Fruit fly (Drosophila melanogaster): ENCODE measurements around the gene Prp40.

The Prp40 gene

DNA sequence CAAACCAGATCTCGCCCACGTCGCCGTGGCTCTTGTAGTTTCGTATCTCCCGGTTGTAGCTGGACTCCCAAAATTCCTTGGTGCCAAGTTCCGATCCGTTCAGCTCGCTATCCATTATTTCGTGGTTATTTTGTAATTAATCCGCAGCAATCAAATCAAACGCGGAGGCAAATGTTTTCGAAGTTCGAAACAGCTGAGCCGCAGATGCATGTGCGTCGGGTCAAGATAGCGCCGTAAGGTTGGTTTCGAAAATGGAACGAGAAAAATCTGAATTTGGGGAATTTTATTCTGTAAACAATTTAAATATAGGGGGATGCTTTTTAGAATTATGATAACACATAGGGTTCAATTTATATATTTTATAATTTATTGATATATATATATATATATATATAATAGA is 43.9 kb upstream of the Prp40 start, which contains the start of gene CG9643 (continued):
- TF ChIP-seq fd102C (GFP tag; optimal IDR thresholded peaks at IDR 0.05): no peak
- TF ChIP-seq lola (GFP tag; optimal IDR thresholded peaks at IDR 0.05): no peak
- TF ChIP-seq sug (tag; optimal IDR thresholded peaks at IDR 0.05): peak; percentile 17
- no peak for TF ChIP-seq dm (GFP tag; optimal IDR thresholded peaks at IDR 0.05)
- TF ChIP-seq zfh1 (GFP tag; IDR thresholded peaks at IDR 0.05): no peak
- no peak for TF ChIP-seq CG32532 (GFP tag; IDR thresholded peaks at IDR 0.05)
- TF ChIP-seq gem (tag; optimal IDR thresholded peaks at IDR 0.05): no peak
- peak; percentile 68 for TF ChIP-seq stwl (tag; optimal IDR thresholded peaks at IDR 0.05)
- peak; percentile 19 for TF ChIP-seq zen (tag; optimal IDR thresholded peaks at IDR 0.05)
- peak; percentile 33 for TF ChIP-seq phol (tag; optimal IDR thresholded peaks at IDR 0.05)
- TF ChIP-seq maf-S (GFP tag; optimal IDR thresholded peaks at IDR 0.05): no peak
- peak; percentile 80 for TF ChIP-seq YL-1 (GFP tag; optimal IDR thresholded peaks at IDR 0.05)
- peak; percentile 44 for TF ChIP-seq CG17829 (tag; optimal IDR thresholded peaks at IDR 0.05)
- peak; percentile 8 for TF ChIP-seq Sin3A (optimal IDR thresholded peaks at IDR 0.05)
- no peak for TF ChIP-seq Antp (GFP tag; optimal IDR thresholded peaks at IDR 0.05)
- peak; percentile 39 for TF ChIP-seq CG10267 (tag; optimal IDR thresholded peaks at IDR 0.05)
- TF ChIP-seq CG1792 (GFP tag; optimal IDR thresholded peaks at IDR 0.05): no peak
- TF ChIP-seq dan (GFP tag; IDR thresholded peaks at IDR 0.05): no peak
- peak; percentile 96 for TF ChIP-seq CG30020 (tag; optimal IDR thresholded peaks at IDR 0.05)
- 0 out of 4 replicates have a peak, but pooled peaks have one; percentile 43 for TF ChIP-seq Dll (GFP tag; IDR thresholded peaks at IDR 0.05; ENCODE audit: partially characterized antibody)
- no peak for TF ChIP-seq Awh (GFP tag; IDR thresholded peaks at IDR 0.05)
- peak; percentile 73 for TF ChIP-seq Dp (GFP tag; optimal IDR thresholded peaks at IDR 0.05)
- TF ChIP-seq pzg (GFP tag; optimal IDR thresholded peaks at IDR 0.05): peak; percentile 83
- no peak for TF ChIP-seq gsb (GFP tag; IDR thresholded peaks at IDR 0.05)
- TF ChIP-seq CG8388 (GFP tag; optimal IDR thresholded peaks at IDR 0.05): no peak
- TF ChIP-seq pho (GFP tag; optimal IDR thresholded peaks at IDR 0.05): no peak
- peak; percentile 29; the same call in 1 of the 2 replicates for TF ChIP-seq amos (GFP tag; IDR thresholded peaks at IDR 0.05; ENCODE audit: partially characterized antibody)
- peak; percentile 44 for TF ChIP-seq CG13287 (GFP tag; IDR thresholded peaks at IDR 0.05; ENCODE audit: partially characterized antibody)
- TF ChIP-seq CG17186 (GFP tag; optimal IDR thresholded peaks at IDR 0.05): peak; percentile 74
- no peak for TF ChIP-seq CG17568 (GFP tag; optimal IDR thresholded peaks at IDR 0.05)
- TF ChIP-seq H15 (GFP tag; IDR thresholded peaks at IDR 0.05): no peak

DNA sequence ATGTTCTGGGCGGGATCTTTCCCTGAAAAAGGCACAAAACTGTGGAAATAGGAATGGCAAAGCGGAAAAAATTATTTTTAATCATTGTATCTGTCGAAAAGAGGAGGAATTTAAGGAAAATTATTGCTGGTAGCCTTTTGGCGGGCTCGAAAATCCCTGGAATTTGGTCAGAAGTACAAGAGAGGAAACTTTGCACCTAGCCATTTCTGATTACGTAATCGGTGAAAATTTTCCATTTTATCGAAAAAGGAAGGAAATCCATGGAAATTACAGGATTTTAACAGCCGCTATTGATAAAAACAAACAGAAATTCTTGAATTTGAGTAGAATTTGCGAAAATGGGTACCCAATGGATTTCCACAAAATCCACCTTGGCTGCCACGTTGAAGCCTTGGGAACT is 36.2 kb upstream of the Prp40 start:
- TF ChIP-seq Pdp1 (GFP tag; optimal IDR thresholded peaks at IDR 0.05) (peak in 1 of 2 experiments; percentile 92), Adf1 (GFP tag; IDR thresholded peaks at IDR 0.05) (no peak)

DNA sequence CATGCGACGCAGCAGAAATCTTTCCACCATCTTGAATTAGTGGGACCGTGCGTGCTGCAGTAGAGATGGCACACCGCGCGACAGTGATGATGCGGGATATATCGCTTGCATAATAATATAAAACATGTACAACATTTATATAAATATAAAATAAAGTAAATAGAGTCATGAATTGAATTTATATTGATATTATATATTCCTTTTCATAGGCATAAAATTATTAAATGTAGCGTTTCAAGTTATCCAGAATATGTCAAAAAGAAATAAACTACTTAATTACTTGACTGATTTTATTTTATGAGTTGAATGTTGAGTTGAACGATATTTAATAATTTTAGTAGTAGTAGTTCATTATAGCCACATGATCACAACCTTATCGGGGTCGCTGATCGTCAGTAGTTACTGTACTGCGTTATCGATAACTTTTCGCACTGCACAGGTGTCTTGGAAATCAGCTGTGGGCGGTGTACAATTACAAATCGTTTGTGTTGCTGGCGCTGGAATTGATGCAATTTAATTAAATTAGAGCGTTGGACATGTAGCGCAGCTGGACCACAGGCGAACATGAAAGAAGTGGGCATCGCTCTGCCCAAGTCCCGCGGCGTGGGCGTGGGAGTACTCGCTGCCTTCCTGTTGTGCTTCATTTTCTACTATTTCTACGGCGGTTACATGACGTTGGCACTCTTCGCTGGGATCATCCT is 35.2 kb upstream of the Prp40 start, which contains the start of the genes Chd1 and Bem46:
TSS of gene Chd1 (minus strand) at position 43 of the 701 bp plus-strand sequence.
TSS of gene Bem46 (plus strand) at position 436 of the 701 bp plus-strand sequence.
- TF ChIP-seq z (GFP tag; IDR thresholded peaks at IDR 0.05): no peak
- no peak for TF ChIP-seq Hr78 (GFP tag; optimal IDR thresholded peaks at IDR 0.05)
- peak; percentile 56 for TF ChIP-seq CG3163 (GFP tag; optimal IDR thresholded peaks at IDR 0.05)
- TF ChIP-seq chm (GFP tag; IDR thresholded peaks at IDR 0.05): peak; percentile 67
- TF ChIP-seq GATAe (GFP tag; conservative IDR thresholded peaks at IDR 0.05): no peak; the same call in 1 of the 2 replicates
- peak; percentile 78 for TF ChIP-seq ssp (GFP tag; IDR thresholded peaks at IDR 0.05)
- peak; percentile 57 for TF ChIP-seq Atf-2 (GFP tag; optimal IDR thresholded peaks at IDR 0.05)
- TF ChIP-seq dpn (GFP tag; optimal IDR thresholded peaks at IDR 0.05): peak; percentile 75 to 89
- TF ChIP-seq slou (GFP tag; optimal IDR thresholded peaks at IDR 0.05): peak; percentile 82
- TF ChIP-seq sqz (GFP tag; optimal IDR thresholded peaks at IDR 0.05): no peak
- peak; percentile 90 for TF ChIP-seq Chrac-16 (GFP tag; optimal IDR thresholded peaks at IDR 0.05)
- TF ChIP-seq Jarid2 (GFP tag; optimal IDR thresholded peaks at IDR 0.05): no peak
- no peak for TF ChIP-seq cad (GFP tag; optimal IDR thresholded peaks at IDR 0.05)
- peak; percentile 69 for TF ChIP-seq jumu (GFP tag; optimal IDR thresholded peaks at IDR 0.05)
- TF ChIP-seq Adf1 (GFP tag; IDR thresholded peaks at IDR 0.05): peak; percentile 40; the same call in 1 of the 2 replicates
- peak; percentile 72 for TF ChIP-seq CG30431 (GFP tag; optimal IDR thresholded peaks at IDR 0.05)
- peak; percentile 48; the same call in 2 of the 3 replicates for TF ChIP-seq sr (GFP tag; IDR thresholded peaks at IDR 0.05)
